Fruit fly (Drosophila melanogaster): ENCODE results near the gene CG10097.

DNA sequence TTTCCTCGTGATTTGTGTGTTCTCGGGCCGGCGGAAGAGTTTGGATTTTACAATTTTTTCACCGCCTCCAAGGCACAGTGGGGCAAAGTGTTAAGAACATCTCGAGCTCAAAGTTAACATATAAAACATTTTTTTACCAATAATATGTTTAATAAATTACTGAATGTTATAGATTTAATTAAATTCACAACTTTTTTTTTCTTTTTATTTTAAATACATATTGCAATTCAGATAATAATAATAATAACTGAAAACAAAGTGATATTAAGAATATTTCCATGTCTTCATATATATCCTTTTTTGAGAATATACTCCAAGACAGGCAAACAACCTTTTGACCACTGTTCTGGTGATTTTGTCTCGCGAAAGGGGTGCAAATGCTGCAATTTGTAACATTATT, 49.8 kb downstream of the CG10097 start:
- no peak for TF ChIP-seq psq (optimal IDR thresholded peaks at IDR 0.05)
- TF ChIP-seq Dll (optimal IDR thresholded peaks at IDR 0.05), result no peak
- no peak for TF ChIP-seq usp (GFP tag; optimal IDR thresholded peaks at IDR 0.05)
- TF ChIP-seq pan (optimal IDR thresholded peaks at IDR 0.05), result no peak
- TF ChIP-seq CG8478 (optimal IDR thresholded peaks at IDR 0.05), result no peak
- TF ChIP-seq EcR (GFP tag; optimal IDR thresholded peaks at IDR 0.05), result no peak
